Worm (Caenorhabditis elegans): ENCODE measurements around the gene mdmh-35.

mdmh-35 gene

ce11 chrII:7842053-7842452 is 13.5 kb downstream of the mdmh-35 start, which contains the start of gene klp-3:
TSS of gene klp-3 (plus strand) at chrII:7842353.
- TF ChIP-seq ceh-36 (tag; optimal IDR thresholded peaks at IDR 0.05): no peak
- no peak for TF ChIP-seq hmg-4 (GFP tag; optimal IDR thresholded peaks at IDR 0.05)
- TF ChIP-seq F13C5.2 (tag; optimal IDR thresholded peaks at IDR 0.05): no peak
- TF ChIP-seq tbx-37 (GFP tag; conservative IDR thresholded peaks at IDR 0.05): no peak
- no peak for TF ChIP-seq sea-1 (GFP tag; conservative IDR thresholded peaks at IDR 0.05)
- no peak for TF ChIP-seq scrt-1 (GFP tag; IDR thresholded peaks at IDR 0.05)
- no peak for TF ChIP-seq flt-1 (GFP tag; IDR thresholded peaks at IDR 0.05)
- TF ChIP-seq tra-4 (tag; optimal IDR thresholded peaks at IDR 0.05): no peak
- no peak for TF ChIP-seq aly-1 (tag; optimal IDR thresholded peaks at IDR 0.05)
- no peak for TF ChIP-seq B0310.2 (tag; optimal IDR thresholded peaks at IDR 0.05)
- TF ChIP-seq ama-1 (optimal IDR thresholded peaks at IDR 0.05): no peak
- no peak for TF ChIP-seq ets-7 (tag; optimal IDR thresholded peaks at IDR 0.05)
- no peak for TF ChIP-seq pes-1 (GFP tag; IDR thresholded peaks at IDR 0.05)
- TF ChIP-seq ceh-13 (GFP tag; optimal IDR thresholded peaks at IDR 0.05): no peak
- TF ChIP-seq hmbx-1 (tag; optimal IDR thresholded peaks at IDR 0.05): no peak
- no peak for TF ChIP-seq hnd-1 (tag; optimal IDR thresholded peaks at IDR 0.05)
- TF ChIP-seq tbx-11 (GFP tag; IDR thresholded peaks at IDR 0.05): no peak

ce11 chrII:7839703-7840102 is 15.8 kb downstream of the mdmh-35 start:
- TF ChIP-seq scrt-1 (GFP tag; IDR thresholded peaks at IDR 0.05) (no peak), F13C5.2 (tag; optimal IDR thresholded peaks at IDR 0.05) (peak; percentile 18)

- TF ChIP-seq tra-4 (tag; optimal IDR thresholded peaks at IDR 0.05) (no peak), sea-1 (GFP tag; conservative IDR thresholded peaks at IDR 0.05) (no peak), hmg-4 (GFP tag; optimal IDR thresholded peaks at IDR 0.05) (no peak), aly-1 (tag; optimal IDR thresholded peaks at IDR 0.05) (no peak), hnd-1 (tag; optimal IDR thresholded peaks at IDR 0.05) (no peak), F13C5.2 (tag; optimal IDR thresholded peaks at IDR 0.05) (no peak), tbx-37 (GFP tag; conservative IDR thresholded peaks at IDR 0.05) (no peak), ceh-36 (tag; optimal IDR thresholded peaks at IDR 0.05) (no peak), pes-1 (GFP tag; IDR thresholded peaks at IDR 0.05) (no peak), B0310.2 (tag; optimal IDR thresholded peaks at IDR 0.05) (no peak)
These were observed 16.9 kb downstream of the mdmh-35 start for ce11 chrII:7838661-7839060.

ce11 chrII:7836613-7837226 is 18.8 kb downstream of the mdmh-35 start:
- no peak for TF ChIP-seq hnd-1 (tag; optimal IDR thresholded peaks at IDR 0.05)
- no peak for TF ChIP-seq aly-1 (tag; optimal IDR thresholded peaks at IDR 0.05)
- no peak for TF ChIP-seq pes-1 (GFP tag; IDR thresholded peaks at IDR 0.05)
- no peak for TF ChIP-seq scrt-1 (GFP tag; IDR thresholded peaks at IDR 0.05)
- TF ChIP-seq ceh-36 (tag; optimal IDR thresholded peaks at IDR 0.05): no peak
- no peak for TF ChIP-seq hmbx-1 (tag; optimal IDR thresholded peaks at IDR 0.05)
- no peak for TF ChIP-seq ceh-13 (GFP tag; optimal IDR thresholded peaks at IDR 0.05)

ce11 chrII:7835314-7835713 is 20.2 kb downstream of the mdmh-35 start, which contains the start of gene cex-2:
TSS of gene cex-2 (minus strand) at chrII:7835414.
- no peak for TF ChIP-seq pes-1 (GFP tag; IDR thresholded peaks at IDR 0.05)
- no peak for TF ChIP-seq tbx-11 (GFP tag; IDR thresholded peaks at IDR 0.05)
- TF ChIP-seq flt-1 (GFP tag; IDR thresholded peaks at IDR 0.05): no peak
- TF ChIP-seq scrt-1 (GFP tag; IDR thresholded peaks at IDR 0.05): no peak
- no peak for TF ChIP-seq ceh-36 (tag; optimal IDR thresholded peaks at IDR 0.05)
- no peak for TF ChIP-seq hnd-1 (tag; optimal IDR thresholded peaks at IDR 0.05)

- no peak for TF ChIP-seq pes-1 (GFP tag; IDR thresholded peaks at IDR 0.05)
- no peak for TF ChIP-seq ceh-13 (GFP tag; optimal IDR thresholded peaks at IDR 0.05)
- no peak for TF ChIP-seq hmg-4 (GFP tag; optimal IDR thresholded peaks at IDR 0.05)
- TF ChIP-seq sea-1 (GFP tag; conservative IDR thresholded peaks at IDR 0.05): no peak
- no peak for TF ChIP-seq ama-1 (optimal IDR thresholded peaks at IDR 0.05)
- TF ChIP-seq tra-4 (tag; optimal IDR thresholded peaks at IDR 0.05): no peak
- TF ChIP-seq flt-1 (GFP tag; IDR thresholded peaks at IDR 0.05): no peak
- no peak for TF ChIP-seq tbx-11 (GFP tag; IDR thresholded peaks at IDR 0.05)
- no peak for TF ChIP-seq aly-1 (tag; optimal IDR thresholded peaks at IDR 0.05)
- no peak for TF ChIP-seq ceh-36 (tag; optimal IDR thresholded peaks at IDR 0.05)
- no peak for TF ChIP-seq tbx-37 (GFP tag; conservative IDR thresholded peaks at IDR 0.05)
- TF ChIP-seq scrt-1 (GFP tag; IDR thresholded peaks at IDR 0.05): no peak
- no peak for TF ChIP-seq hmbx-1 (tag; optimal IDR thresholded peaks at IDR 0.05)
- no peak for TF ChIP-seq ets-7 (tag; optimal IDR thresholded peaks at IDR 0.05)
- no peak for TF ChIP-seq B0310.2 (tag; optimal IDR thresholded peaks at IDR 0.05)
- TF ChIP-seq hnd-1 (tag; optimal IDR thresholded peaks at IDR 0.05): no peak
- no peak for TF ChIP-seq F13C5.2 (tag; optimal IDR thresholded peaks at IDR 0.05)
These were observed 23.5 kb downstream of the mdmh-35 start, which contains the start of gene T09A5.14 for ce11 chrII:7832054-7832453. TSS of gene T09A5.14 (plus strand) at chrII:7832354.

ce11 chrII:7829616-7830015 is 25.9 kb downstream of the mdmh-35 start:
- TF ChIP-seq F13C5.2 (tag; optimal IDR thresholded peaks at IDR 0.05): no peak
- TF ChIP-seq ceh-13 (GFP tag; optimal IDR thresholded peaks at IDR 0.05): no peak
- TF ChIP-seq sea-1 (GFP tag; conservative IDR thresholded peaks at IDR 0.05): no peak
- TF ChIP-seq tbx-37 (GFP tag; conservative IDR thresholded peaks at IDR 0.05): no peak
- TF ChIP-seq ceh-36 (tag; optimal IDR thresholded peaks at IDR 0.05): no peak

ce11 chrII:7827883-7828282 is 27.6 kb downstream of the mdmh-35 start:
- TF ChIP-seq tra-4 (tag; optimal IDR thresholded peaks at IDR 0.05) (no peak), hmg-4 (GFP tag; optimal IDR thresholded peaks at IDR 0.05) (no peak), hnd-1 (tag; optimal IDR thresholded peaks at IDR 0.05) (no peak), B0310.2 (tag; optimal IDR thresholded peaks at IDR 0.05) (no peak), hmbx-1 (tag; optimal IDR thresholded peaks at IDR 0.05) (no peak), tbx-11 (GFP tag; IDR thresholded peaks at IDR 0.05) (no peak), flt-1 (GFP tag; IDR thresholded peaks at IDR 0.05) (no peak), scrt-1 (GFP tag; IDR thresholded peaks at IDR 0.05) (no peak), ama-1 (optimal IDR thresholded peaks at IDR 0.05) (no peak), ceh-36 (tag; optimal IDR thresholded peaks at IDR 0.05) (no peak), ets-7 (tag; optimal IDR thresholded peaks at IDR 0.05) (no peak), pes-1 (GFP tag; IDR thresholded peaks at IDR 0.05) (no peak), ceh-13 (GFP tag; optimal IDR thresholded peaks at IDR 0.05) (no peak), F13C5.2 (tag; optimal IDR thresholded peaks at IDR 0.05) (no peak), tbx-37 (GFP tag; conservative IDR thresholded peaks at IDR 0.05) (no peak), aly-1 (tag; optimal IDR thresholded peaks at IDR 0.05) (no peak), sea-1 (GFP tag; conservative IDR thresholded peaks at IDR 0.05) (no peak)

All from whole organism, early embryonic.